Worm (Caenorhabditis elegans) whole organism, L4 larva: Measurements from ENCODE around the gene rec-8.

Source experiments
- F10B5.3 ChIP-seq: sonication (generic microtip); optimal IDR thresholded peaks from 2 replicates; lab custom pipeline; 2016; ENCODE audit warnings: mild to moderate bottlenecking, missing genetic modification characterization, missing compliant biosample characterization
- F49E8.2 ChIP-seq: sonication (generic microtip); optimal IDR thresholded peaks from 2 replicates; lab custom pipeline; 2016; ENCODE audit warnings: missing compliant biosample characterization, mild to moderate bottlenecking, missing genetic modification characterization, borderline replicate concordance
- T26A8.4 ChIP-seq: fragments of 200-800 bp; sonication (Bioruptor generic); IDR thresholded peaks from 2 replicates; pipeline ENCODE4 v1.3.6; 2022; ENCODE audit warnings: missing genetic modification characterization, missing compliant biosample characterization
- Y105C5A.15 ChIP-seq: fragments of 200-800 bp; sonication (Bioruptor generic); IDR thresholded peaks from 2 replicates; pipeline ENCODE4 v1.3.6; 2022; ENCODE audit warnings: missing genetic modification characterization, missing compliant biosample characterization
- Y5F2A.4 ChIP-seq: fragments of 200-800 bp; sonication (Bioruptor generic); optimal IDR thresholded peaks from 2 replicates; lab custom pipeline; 2018; ENCODE audit warnings: mild to moderate bottlenecking, missing genetic modification characterization, missing compliant biosample characterization
- Y75B8A.6 ChIP-seq: fragments of 200-800 bp; sonication (Bioruptor generic); IDR thresholded peaks from 2 replicates; pipeline ENCODE4 v1.3.6; 2022; ENCODE audit warnings: missing genetic modification reagents, missing genetic modification characterization, missing compliant biosample characterization
- arid-1 ChIP-seq: fragments of 200-800 bp; sonication (Bioruptor generic); conservative IDR thresholded peaks from 2 replicates; pipeline ENCODE4 v1.3.6; 2022; ENCODE audit warnings: missing genetic modification reagents, missing genetic modification characterization, missing compliant biosample characterization
- ceh-32 ChIP-seq: sonication (generic microtip); optimal IDR thresholded peaks from 2 replicates; lab custom pipeline; 2016; ENCODE audit warnings: mild to moderate bottlenecking, missing genetic modification characterization, missing compliant biosample characterization; ENCODE audit not compliant: poor library complexity
- cey-2 ChIP-seq: sonication (generic microtip); optimal IDR thresholded peaks from 3 replicates; lab custom pipeline; 2017; ENCODE audit warnings: missing genetic modification characterization, mild to moderate bottlenecking, missing compliant biosample characterization, antibody characterized with exemption, borderline replicate concordance; ENCODE audit not compliant: insufficient read depth
- dmd-9 ChIP-seq: fragments of 200-800 bp; sonication (Bioruptor generic); IDR thresholded peaks from 2 replicates; pipeline ENCODE4 v1.3.6; 2022; ENCODE audit warnings: missing genetic modification reagents, missing genetic modification characterization, missing compliant biosample characterization
- dpl-1 ChIP-seq: fragments of 150-350 bp; optimal IDR thresholded peaks from 2 replicates; lab custom pipeline; 2014; ENCODE audit warnings: missing biosample characterization, missing genetic modification reagents, missing genetic modification characterization
- dve-1 ChIP-seq: sonication (generic microtip); optimal IDR thresholded peaks from 2 replicates; lab custom pipeline; 2017; ENCODE audit warnings: antibody characterized with exemption, mild to moderate bottlenecking, missing genetic modification characterization, missing compliant biosample characterization; ENCODE audit not compliant: insufficient read depth
- hmg-1.1 ChIP-seq: fragments of 200-800 bp; sonication (Bioruptor generic); IDR thresholded peaks from 2 replicates; pipeline ENCODE4 v1.3.6; 2022; ENCODE audit warnings: missing genetic modification reagents, missing genetic modification characterization, missing compliant biosample characterization
- jun-1 ChIP-seq: fragments of 150-350 bp; optimal IDR thresholded peaks from 2 replicates; lab custom pipeline; 2014; ENCODE audit warnings: missing biosample characterization, missing genetic modification reagents, missing genetic modification characterization
- lin-13 ChIP-seq: fragments of 150-350 bp; optimal IDR thresholded peaks from 2 replicates; lab custom pipeline; 2014; ENCODE audit warnings: missing biosample characterization, missing genetic modification reagents, missing genetic modification characterization
- lin-15B ChIP-seq: fragments of 150-350 bp; sonication (generic microtip); optimal IDR thresholded peaks from 3 replicates; lab custom pipeline; 2014; ENCODE audit warnings: missing biosample characterization, missing genetic modification characterization
- lin-29 ChIP-seq: fragments of 200-800 bp; sonication (Bioruptor generic); IDR thresholded peaks from 2 replicates; pipeline ENCODE4 v1.3.6; 2022; ENCODE audit warnings: missing genetic modification reagents, missing genetic modification characterization, missing compliant biosample characterization
- lsy-2 ChIP-seq, 2 experiments: fragments of 150-350 bp in 1 of 2; sonication (generic microtip) in 1 of 2; optimal IDR thresholded peaks; 2 replicates each; lab custom pipeline; 2014 to 2017; ENCODE audit warnings: missing biosample characterization in 2 of 2, missing genetic modification characterization in 2 of 2
- madf-5 ChIP-seq, 2 experiments: fragments of 200-800 bp; sonication (Bioruptor generic); IDR thresholded peaks; 2 replicates each; pipeline ENCODE4 v1.3.6; 2022; ENCODE audit warnings: missing compliant biosample characterization in 2 of 2, missing genetic modification characterization in 2 of 2
- mdl-1 ChIP-seq, 2 experiments: fragments of 150-350 bp in 1 of 2; sonication (generic microtip) in 1 of 2; optimal IDR thresholded peaks; 2 replicates each; lab custom pipeline; 2014 to 2017; ENCODE audit warnings: missing biosample characterization in 2 of 2, missing genetic modification characterization in 2 of 2
- mdt-29 ChIP-seq: fragments of 200-800 bp; sonication (Bioruptor generic); IDR thresholded peaks from 2 replicates; pipeline ENCODE4 v1.3.6; 2022; ENCODE audit warnings: missing genetic modification reagents, missing genetic modification characterization, missing compliant biosample characterization
- nhr-11 ChIP-seq: fragments of 150-350 bp; optimal IDR thresholded peaks from 2 replicates; lab custom pipeline; 2014; ENCODE audit warnings: missing biosample characterization, missing genetic modification characterization
- nhr-25 ChIP-seq: sonication (generic microtip); optimal IDR thresholded peaks from 2 replicates; lab custom pipeline; 2017; ENCODE audit warnings: missing genetic modification characterization, mild to moderate bottlenecking, missing compliant biosample characterization, antibody characterized with exemption, moderate library complexity, borderline replicate concordance; ENCODE audit not compliant: insufficient read depth
- nhr-28 ChIP-seq: fragments of 150-350 bp; optimal IDR thresholded peaks from 2 replicates; lab custom pipeline; 2014; ENCODE audit warnings: missing biosample characterization, missing genetic modification characterization
- nhr-41 ChIP-seq: fragments of 200-800 bp; sonication (Bioruptor generic); IDR thresholded peaks from 2 replicates; pipeline ENCODE4 v1.3.6; 2022; ENCODE audit warnings: missing genetic modification reagents, missing genetic modification characterization, missing compliant biosample characterization
- nhr-77 ChIP-seq: fragments of 150-350 bp; optimal IDR thresholded peaks from 2 replicates; lab custom pipeline; 2014; ENCODE audit warnings: missing biosample characterization, missing genetic modification characterization
- pha-4 ChIP-seq, 2 experiments: fragments of 150-350 bp in 1 of 2; fragments of 200-800 bp in 1 of 2; sonication (Bioruptor generic) in 1 of 2; IDR thresholded peaks in 1 of 2; optimal IDR thresholded peaks in 1 of 2; 2 replicates each; pipeline versions ENCODE4 v1.3.6 to Lab custom; 2014 to 2022; ENCODE audit warnings: missing genetic modification characterization in 2 of 2, missing genetic modification reagents in 2 of 2, missing biosample characterization in 1 of 2, missing compliant biosample characterization in 1 of 2
- pqm-1 ChIP-seq: sonication (generic microtip); optimal IDR thresholded peaks from 2 replicates; lab custom pipeline; 2017; ENCODE audit warnings: missing biosample characterization, missing genetic modification characterization
- rbr-2 ChIP-seq: sonication (generic microtip); optimal IDR thresholded peaks from 2 replicates; lab custom pipeline; 2016; ENCODE audit warnings: missing genotype, missing genetic modification characterization, missing compliant biosample characterization
- spr-1 ChIP-seq: sonication (generic microtip); optimal IDR thresholded peaks from 2 replicates; lab custom pipeline; 2016; ENCODE audit warnings: mild to moderate bottlenecking, missing genetic modification characterization, missing compliant biosample characterization
- spr-3 ChIP-seq: fragments of 200-800 bp; sonication (Bioruptor generic); optimal IDR thresholded peaks from 2 replicates; lab custom pipeline; 2018; ENCODE audit warnings: mild to moderate bottlenecking, missing genetic modification characterization, missing compliant biosample characterization
- tra-1 ChIP-seq: fragments of 200-800 bp; sonication (Bioruptor generic); IDR thresholded peaks from 2 replicates; pipeline ENCODE4 v1.3.6; 2022; ENCODE audit warnings: missing genetic modification reagents, missing genetic modification characterization, missing compliant biosample characterization
- unc-62 ChIP-seq, 3 experiments: fragments of 150-350 bp in 1 of 3; sonication (generic microtip); optimal IDR thresholded peaks in 2 of 3; peaks in 1 of 3; 1 replicate in 1 of 3; 2 replicates in 2 of 3; lab custom pipeline; 2014 to 2017; ENCODE audit warnings: missing biosample characterization in 3 of 3, missing genetic modification characterization in 3 of 3, missing genetic modification reagents in 3 of 3, missing genotype in 1 of 3

Gene rec-8

DNA sequence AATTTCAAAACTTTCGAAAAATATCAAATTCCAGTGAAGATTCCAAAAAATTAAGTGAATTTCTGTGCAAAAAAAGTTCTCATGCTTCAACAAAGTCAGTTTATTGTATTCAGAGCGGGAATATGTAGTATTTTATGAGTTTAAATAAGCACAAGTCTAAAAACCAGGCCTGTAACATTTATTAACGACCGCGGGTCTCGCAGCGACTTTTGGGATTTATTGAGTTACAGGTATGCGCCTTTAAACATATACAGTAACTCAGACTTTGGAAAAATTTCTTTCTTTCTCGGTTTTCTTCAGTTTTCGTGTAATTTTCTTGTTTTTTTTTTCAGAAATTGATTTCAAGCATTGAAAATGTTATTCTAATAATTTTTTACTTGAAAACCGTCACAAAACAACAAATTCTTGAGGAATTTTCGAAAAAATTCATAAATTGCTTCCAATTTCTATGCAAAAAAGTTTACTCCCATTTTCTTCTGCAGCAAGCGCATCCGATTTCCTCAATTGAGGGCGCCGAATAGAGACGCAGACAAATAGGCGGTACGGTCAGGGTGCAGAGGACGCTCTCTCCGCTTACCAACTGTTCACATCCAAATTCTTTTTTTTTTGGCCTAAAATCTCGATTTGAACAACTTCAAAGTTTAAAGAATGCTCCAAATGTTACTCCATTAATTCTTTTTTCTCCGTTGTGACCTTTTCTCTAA is 41.5 kb downstream of the rec-8 start (continued):
- no peak for TF ChIP-seq pqm-1
- no peak for TF ChIP-seq lin-29 (GFP tag; lab: Robert Waterston, UW)
- TF ChIP-seq dmd-9 (GFP tag; lab: Robert Waterston, UW) = no peak
- no peak for TF ChIP-seq nhr-77 (tag; lab: Kevin White, UChicago)
- TF ChIP-seq, all 104 proteins: peak for 7

DNA sequence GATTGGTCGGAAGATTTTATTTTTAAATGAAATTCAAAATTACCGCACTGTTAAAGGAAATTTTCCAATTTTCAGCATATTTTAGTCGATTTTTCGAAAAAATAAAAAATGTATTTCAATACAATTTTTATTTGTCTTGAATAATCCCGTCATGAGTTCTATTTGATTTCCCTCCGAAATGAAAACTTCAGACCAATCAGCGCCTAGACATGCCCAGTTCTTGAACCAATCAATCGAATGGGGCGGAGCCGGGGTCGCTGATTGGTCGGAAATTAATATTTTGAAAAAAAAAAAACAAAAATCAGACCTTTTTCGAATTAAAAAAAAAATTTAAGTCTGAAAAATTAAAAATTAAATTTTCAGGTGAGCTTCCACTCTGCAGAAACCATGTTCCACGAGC is 43.4 kb downstream of the rec-8 start:
- TF ChIP-seq hmg-1.1 (no peak), F49E8.2 (tag; lab: Kevin White, UChicago) (no peak), rbr-2 (tag; lab: Kevin White, UChicago) (no peak), Y75B8A.6 (GFP tag; lab: Robert Waterston, UW) (no peak), lsy-2 (tag; optimal IDR thresholded peaks at IDR 0.05; lab: Kevin White, UChicago) (no peak), nhr-11 (tag; lab: Kevin White, UChicago) (no peak), cey-2 (tag; lab: Kevin White, UChicago) (no peak), ceh-32 (tag; lab: Kevin White, UChicago) (no peak), mdl-1 (tag; optimal IDR thresholded peaks at IDR 0.05; lab: Kevin White, UChicago) (no peak), Y5F2A.4 (no peak), F10B5.3 (tag; lab: Kevin White, UChicago) (no peak), spr-1 (tag; lab: Kevin White, UChicago) (no peak), T26A8.4 (GFP tag; lab: Robert Waterston, UW) (no peak), nhr-41 (GFP tag; lab: Robert Waterston, UW) (no peak), jun-1 (no peak), lin-13 (no peak), unc-62 (GFP tag; optimal IDR thresholded peaks at IDR 0.05 in 1 of 2; lab: Kevin White, UChicago) (no peak), unc-62 (tag; optimal IDR thresholded peaks at IDR 0.05; lab: Kevin White, UChicago) (no peak), dve-1 (no peak)

DNA sequence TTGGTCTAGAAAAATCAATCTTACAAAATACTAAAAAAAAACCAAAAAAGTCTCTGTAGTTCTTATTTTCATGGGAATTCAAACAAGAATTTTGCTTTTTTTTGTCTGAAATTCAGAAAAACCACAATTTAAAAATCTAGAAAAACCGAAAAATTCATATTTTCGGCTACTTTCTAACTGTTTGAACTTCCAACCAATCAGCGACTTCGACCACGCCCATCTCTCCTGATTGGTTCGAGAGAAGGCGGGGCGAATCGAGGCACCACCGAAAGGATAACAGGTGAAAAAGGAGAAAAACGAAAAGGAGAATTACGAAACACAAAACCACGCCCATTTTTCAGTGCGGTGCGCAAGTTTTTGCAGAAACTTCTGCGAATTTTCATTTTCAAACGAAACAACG is 48.2 kb downstream of the rec-8 start:
- no peak for TF ChIP-seq nhr-28
- TF ChIP-seq arid-1 (GFP tag; lab: Robert Waterston, UW) = no peak
- TF ChIP-seq nhr-25 (tag; lab: Kevin White, UChicago) = no peak
- TF ChIP-seq, all 104 proteins: peak for 0

DNA sequence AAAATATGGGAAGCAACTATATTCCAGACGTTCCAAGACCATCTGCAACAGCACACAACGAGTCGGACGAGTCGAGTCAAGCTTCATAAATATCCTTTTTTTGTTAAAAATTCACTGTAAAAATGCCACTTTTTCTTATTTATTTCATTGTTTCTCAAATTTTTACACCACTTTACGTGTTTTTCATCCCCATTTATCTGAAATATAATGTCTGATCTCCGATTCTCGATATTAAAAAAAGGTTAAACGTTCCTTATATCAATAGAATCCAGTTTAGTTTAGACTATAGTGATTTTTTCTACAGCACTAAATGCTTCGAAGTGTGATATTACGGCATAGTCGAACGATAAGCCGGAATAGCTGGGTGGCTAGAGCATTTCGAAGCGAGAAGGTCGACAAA is 49.6 kb downstream of the rec-8 start, which contains the start of gene Y67H2A.7:
Gene Y67H2A.7, plus strand, starts transcription at position 301 of the 400 bp plus-strand sequence.
- TF ChIP-seq tra-1 (GFP tag; lab: Robert Waterston, UW) (no peak), spr-3 (GFP tag; lab: Kevin White, UChicago) (no peak), madf-5 (GFP tag; IDR thresholded peaks at IDR 0.05; lab: Robert Waterston, UW) (no peak), dpl-1 (GFP tag; lab: Kevin White, UChicago) (no peak), jun-1 (no peak), pha-4 (GFP tag; IDR thresholded peaks at IDR 0.05; lab: Robert Waterston, UW) (no peak), pha-4 (tag; optimal IDR thresholded peaks at IDR 0.05; lab: Kevin White, UChicago) (no peak), Y105C5A.15 (GFP tag; lab: Robert Waterston, UW) (no peak), dmd-9 (GFP tag; lab: Robert Waterston, UW) (no peak), mdt-29 (GFP tag; lab: Robert Waterston, UW) (no peak), lin-15B (tag; lab: Kevin White, UChicago) (no peak), lsy-2 (tag; optimal IDR thresholded peaks at IDR 0.05; lab: Kevin White, UChicago) (no peak)
